Worm (Caenorhabditis elegans) whole organism, L1 larva: ENCODE results near the gene B0281.5.
"Not testable (repeated sequence)": the region's sequence is repeated elsewhere in the genome, so short reads cannot be mapped to it uniquely, and the experiment has no call there.

ENCODE experiments used
- C16A3.4 ChIP-seq: fragments of 150-350 bp; optimal IDR thresholded peaks from 2 replicates; lab custom pipeline; 2014; ENCODE audit warnings: missing biosample characterization, missing genetic modification characterization
- F16B12.6 ChIP-seq: fragments of 150-350 bp; optimal IDR thresholded peaks from 2 replicates; lab custom pipeline; 2014; ENCODE audit warnings: missing biosample characterization, missing genetic modification characterization
- aha-1 ChIP-seq: fragments of 150-350 bp; optimal IDR thresholded peaks from 2 replicates; lab custom pipeline; 2014; ENCODE audit warnings: missing biosample characterization, missing genetic modification characterization
- alr-1 ChIP-seq: fragments of 200-800 bp; sonication (Bioruptor generic); optimal IDR thresholded peaks from 2 replicates; lab custom pipeline; 2018; ENCODE audit warnings: borderline replicate concordance, mild to moderate bottlenecking, missing genetic modification characterization, missing compliant biosample characterization
- aly-2 ChIP-seq: fragments of 150-350 bp; optimal IDR thresholded peaks from 2 replicates; lab custom pipeline; 2014; ENCODE audit warnings: missing biosample characterization, missing genetic modification characterization
- blmp-1 ChIP-seq: fragments of 150-350 bp; optimal IDR thresholded peaks from 2 replicates; lab custom pipeline; 2014; ENCODE audit warnings: missing biosample characterization, missing genetic modification characterization
- ceh-63 ChIP-seq: fragments of 200-800 bp; sonication (Bioruptor generic); optimal IDR thresholded peaks from 2 replicates; lab custom pipeline; 2018; ENCODE audit warnings: mild to moderate bottlenecking, missing genetic modification characterization, missing compliant biosample characterization
- ceh-88 ChIP-seq: fragments of 200-800 bp; sonication (Bioruptor generic); IDR thresholded peaks from 2 replicates; pipeline ENCODE4 v1.3.6; 2022; ENCODE audit warnings: missing genetic modification characterization, missing compliant biosample characterization
- ces-1 ChIP-seq: fragments of 150-350 bp; optimal IDR thresholded peaks from 2 replicates; lab custom pipeline; 2014; ENCODE audit warnings: missing biosample characterization, missing genetic modification reagents, missing genetic modification characterization
- dsc-1 ChIP-seq: sonication (generic microtip); optimal IDR thresholded peaks from 2 replicates; lab custom pipeline; 2016; ENCODE audit warnings: mild to moderate bottlenecking, missing genetic modification characterization, missing compliant biosample characterization
- efl-1 ChIP-seq, 4 experiments: fragments of 150-350 bp; optimal IDR thresholded peaks in 3 of 4; peaks in 1 of 4; 1 replicate in 1 of 4; 2 replicates in 3 of 4; lab custom pipeline; 2014; ENCODE audit warnings: missing biosample characterization in 2 of 4, missing genetic modification characterization in 2 of 4, missing genetic modification reagents in 2 of 4
- efl-3 ChIP-seq: fragments of 200-800 bp; sonication (Bioruptor generic); optimal IDR thresholded peaks from 2 replicates; lab custom pipeline; 2018; ENCODE audit warnings: mild to moderate bottlenecking, missing genetic modification characterization, missing compliant biosample characterization
- elt-2 ChIP-seq: sonication (generic microtip); optimal IDR thresholded peaks from 2 replicates; lab custom pipeline; 2016; ENCODE audit warnings: missing genetic modification characterization, mild to moderate bottlenecking, inconsistent platforms, missing compliant biosample characterization, missing genetic modification reagents
- elt-3 ChIP-seq, 6 experiments: fragments of 150-350 bp in 1 of 6; sonication (generic microtip); optimal IDR thresholded peaks; 2 replicates each; lab custom pipeline; 2017 to 2018; ENCODE audit warnings: missing biosample characterization in 6 of 6, missing genetic modification characterization in 6 of 6, inconsistent platforms in 1 of 6
- ets-5 ChIP-seq: fragments of 200-800 bp; sonication (Bioruptor generic); IDR thresholded peaks from 2 replicates; pipeline ENCODE4 v1.3.6; 2022; ENCODE audit warnings: missing genetic modification characterization, missing compliant biosample characterization
- fos-1 ChIP-seq: fragments of 150-350 bp; optimal IDR thresholded peaks from 2 replicates; lab custom pipeline; 2014; ENCODE audit warnings: missing biosample characterization, missing genetic modification characterization
- grh-1 ChIP-seq: fragments of 200-800 bp; sonication (Bioruptor generic); IDR thresholded peaks from 2 replicates; pipeline ENCODE4 v1.3.6; 2022; ENCODE audit warnings: missing genetic modification reagents, missing genetic modification characterization, missing compliant biosample characterization
- irx-1 ChIP-seq: sonication (generic microtip); optimal IDR thresholded peaks from 2 replicates; lab custom pipeline; 2016; ENCODE audit warnings: missing genetic modification characterization, missing compliant biosample characterization
- isw-1 ChIP-seq: fragments of 200-800 bp; sonication (Bioruptor generic); IDR thresholded peaks from 2 replicates; pipeline ENCODE4 v1.3.6; 2022; ENCODE audit warnings: missing genetic modification characterization, missing compliant biosample characterization
- jun-1 ChIP-seq: fragments of 150-350 bp; optimal IDR thresholded peaks from 2 replicates; lab custom pipeline; 2014; ENCODE audit warnings: missing biosample characterization, missing genetic modification reagents, missing genetic modification characterization
- lin-13 ChIP-seq: fragments of 150-350 bp; optimal IDR thresholded peaks from 2 replicates; lab custom pipeline; 2014; ENCODE audit warnings: missing biosample characterization, missing genetic modification reagents, missing genetic modification characterization
- lin-14 ChIP-seq: fragments of 200-800 bp; sonication (Bioruptor generic); optimal IDR thresholded peaks from 2 replicates; lab custom pipeline; 2018; ENCODE audit warnings: mild to moderate bottlenecking, missing genetic modification characterization, moderate library complexity, missing compliant biosample characterization
- lin-15B ChIP-seq: fragments of 150-350 bp; sonication (generic microtip); optimal IDR thresholded peaks from 3 replicates; lab custom pipeline; 2014; ENCODE audit warnings: missing biosample characterization, missing genetic modification characterization
- lin-35 ChIP-seq, 2 experiments: fragments of 150-350 bp; optimal IDR thresholded peaks; 2 replicates each; lab custom pipeline; 2014; ENCODE audit warnings: missing biosample characterization in 2 of 2, missing genetic modification characterization in 2 of 2, missing genetic modification reagents in 2 of 2
- lin-39 ChIP-seq: fragments of 150-350 bp; optimal IDR thresholded peaks from 2 replicates; lab custom pipeline; 2014; ENCODE audit warnings: missing biosample characterization, missing genetic modification reagents, missing genetic modification characterization
- lsy-2 ChIP-seq, 2 experiments: fragments of 150-350 bp; optimal IDR thresholded peaks; 2 replicates each; lab custom pipeline; 2014; ENCODE audit warnings: missing biosample characterization in 2 of 2, missing genetic modification characterization in 2 of 2
- mef-2 ChIP-seq: fragments of 150-350 bp; optimal IDR thresholded peaks from 2 replicates; lab custom pipeline; 2014; ENCODE audit warnings: missing biosample characterization, missing genetic modification characterization
- nhr-11 ChIP-seq: fragments of 150-350 bp; optimal IDR thresholded peaks from 2 replicates; lab custom pipeline; 2014; ENCODE audit warnings: missing biosample characterization, missing genetic modification characterization
- nhr-19 ChIP-seq: fragments of 200-800 bp; sonication (Bioruptor generic); conservative IDR thresholded peaks from 2 replicates; pipeline ENCODE4 v1.3.6; 2022; ENCODE audit warnings: missing genetic modification characterization, missing compliant biosample characterization
- nhr-28 ChIP-seq: fragments of 150-350 bp; optimal IDR thresholded peaks from 2 replicates; lab custom pipeline; 2014; ENCODE audit warnings: missing biosample characterization, missing genetic modification characterization
- nhr-76 ChIP-seq: sonication (generic microtip); optimal IDR thresholded peaks from 2 replicates; lab custom pipeline; 2017; ENCODE audit warnings: missing biosample characterization, missing genetic modification characterization
- nhr-77 ChIP-seq: fragments of 150-350 bp; optimal IDR thresholded peaks from 2 replicates; lab custom pipeline; 2014; ENCODE audit warnings: missing biosample characterization, missing genetic modification characterization
- nhr-84 ChIP-seq: sonication (generic microtip); optimal IDR thresholded peaks from 2 replicates; lab custom pipeline; 2017; ENCODE audit warnings: missing biosample characterization, missing genetic modification characterization
- pqm-1 ChIP-seq: sonication (generic microtip); optimal IDR thresholded peaks from 3 replicates; lab custom pipeline; 2017; ENCODE audit warnings: missing biosample characterization, missing genetic modification characterization
- snpc-4 ChIP-seq: fragments of 150-350 bp; optimal IDR thresholded peaks from 2 replicates; lab custom pipeline; 2014; ENCODE audit warnings: missing biosample characterization, missing genetic modification characterization
- sox-4 ChIP-seq: sonication (generic microtip); optimal IDR thresholded peaks from 2 replicates; lab custom pipeline; 2016; ENCODE audit warnings: missing genetic modification characterization, missing compliant biosample characterization
- sup-37 ChIP-seq: fragments of 200-800 bp; sonication (Bioruptor generic); optimal IDR thresholded peaks from 2 replicates; lab custom pipeline; 2018; ENCODE audit warnings: mild to moderate bottlenecking, missing genetic modification characterization, missing compliant biosample characterization
- unc-30 ChIP-seq: sonication (generic microtip); optimal IDR thresholded peaks from 2 replicates; lab custom pipeline; 2017; ENCODE audit warnings: missing biosample characterization, missing genetic modification characterization
- unc-62 ChIP-seq: fragments of 150-350 bp; optimal IDR thresholded peaks from 2 replicates; lab custom pipeline; 2014; ENCODE audit warnings: missing biosample characterization, missing genetic modification reagents, missing genetic modification characterization
- xbp-1 ChIP-seq: sonication (generic microtip); optimal IDR thresholded peaks from 2 replicates; lab custom pipeline; 2016; ENCODE audit warnings: missing genetic modification characterization, missing compliant biosample characterization
- zag-1 ChIP-seq: fragments of 150-350 bp; optimal IDR thresholded peaks from 2 replicates; lab custom pipeline; 2014; ENCODE audit warnings: missing biosample characterization, missing genetic modification characterization
- zip-4 ChIP-seq: fragments of 200-800 bp; sonication (Bioruptor generic); optimal IDR thresholded peaks from 2 replicates; lab custom pipeline; 2018; ENCODE audit warnings: mild to moderate bottlenecking, missing genetic modification characterization, moderate library complexity, missing compliant biosample characterization
- ztf-11 ChIP-seq, 2 experiments: sonication (generic microtip); optimal IDR thresholded peaks; 2 replicates each; lab custom pipeline; 2016 to 2017; ENCODE audit warnings: missing genetic modification characterization in 2 of 2, missing biosample characterization in 1 of 2, missing compliant biosample characterization in 1 of 2
- ztf-4 ChIP-seq: fragments of 150-350 bp; optimal IDR thresholded peaks from 2 replicates; lab custom pipeline; 2014; ENCODE audit warnings: missing biosample characterization, missing genetic modification characterization

Gene B0281.5

ce11 chrII:2288798-2289197, 12.0 kb downstream of the B0281.5 start, which contains the start of the genes K09F6.10 and K09F6.13:
Gene K09F6.10 (minus strand): TSS chrII:2288883.
Gene K09F6.13 (plus strand): TSS chrII:2289114.
- TF ChIP-seq ceh-63 (no peak), zip-4 (no peak), ztf-11 (tag; optimal IDR thresholded peaks at IDR 0.05; lab: Kevin White, UChicago) (no peak), ets-5 (GFP tag; lab: Robert Waterston, UW) (0 out of 2 replicates have a peak, but pooled peaks have one; percentile 77), irx-1 (tag; lab: Kevin White, UChicago) (no peak), lin-35 (GFP tag; optimal IDR thresholded peaks at IDR 0.05; lab: Kevin White, UChicago) (no peak), aly-2 (tag; lab: Kevin White, UChicago) (no peak), ces-1 (GFP tag; lab: Kevin White, UChicago) (no peak), unc-30 (tag; lab: Kevin White, UChicago) (no peak), lsy-2 (tag; optimal IDR thresholded peaks at IDR 0.05; lab: Kevin White, UChicago) (no peak), grh-1 (no peak), fos-1 (tag; lab: Kevin White, UChicago) (no peak), dsc-1 (tag; lab: Kevin White, UChicago) (no peak), nhr-84 (no peak), xbp-1 (no peak), zag-1 (tag; lab: Kevin White, UChicago) (no peak), nhr-76 (tag; lab: Kevin White, UChicago) (no peak), lin-14 (peak; percentile 21), nhr-28 (tag; lab: Kevin White, UChicago) (no peak), lin-39 (tag; lab: Kevin White, UChicago) (no peak), efl-3 (GFP tag; lab: Kevin White, UChicago) (no peak), aha-1 (tag; lab: Kevin White, UChicago) (no peak), elt-3 (tag; optimal IDR thresholded peaks at IDR 0.05; lab: Kevin White, UChicago) (no peak), isw-1 (GFP tag; lab: Robert Waterston, UW) (peak; percentile 11; the same call in 1 of the 2 replicates)

ce11 chrII:2284703-2285102, 16.1 kb downstream of the B0281.5 start:
- TF ChIP-seq efl-1 (optimal IDR thresholded peaks at IDR 0.05; lab: Kevin White, UChicago) (no peak), efl-1 (GFP tag; optimal IDR thresholded peaks at IDR 0.05 in 1 of 2; lab: Kevin White, UChicago) (peak in 1 of 2 experiments; percentile 57), zag-1 (tag; lab: Kevin White, UChicago) (no peak), nhr-84 (no peak)
- TF ChIP-seq, all 84 proteins: peak for 1

- TF ChIP-seq fos-1 (tag; lab: Kevin White, UChicago); lin-35 (GFP tag; optimal IDR thresholded peaks at IDR 0.05; lab: Kevin White, UChicago); nhr-11 (tag; lab: Kevin White, UChicago): not testable (repeated sequence)
Measured at ce11 chrII:2282599-2282998, 18.2 kb downstream of the B0281.5 start, which contains the start of gene K09F6.9. Gene K09F6.9 (minus strand): TSS chrII:2282699.

- no peak for TF ChIP-seq ztf-11 (tag; optimal IDR thresholded peaks at IDR 0.05; lab: Kevin White, UChicago)
- no peak for TF ChIP-seq pqm-1 (tag; lab: Kevin White, UChicago)
- TF ChIP-seq snpc-4, result no peak
- no peak for TF ChIP-seq sup-37 (GFP tag; lab: Kevin White, UChicago)
- TF ChIP-seq alr-1 (tag; lab: Kevin White, UChicago), result no peak
- no peak for TF ChIP-seq elt-2 (tag; lab: Kevin White, UChicago)
Measured at ce11 chrII:2279839-2280238, 20.9 kb downstream of the B0281.5 start, which contains the start of gene K09F6.11. Gene K09F6.11 (plus strand): TSS chrII:2280139.

ce11 chrII:2279263-2279662, 21.5 kb downstream of the B0281.5 start, which contains the start of gene K09F6.6:
Gene K09F6.6 (minus strand): TSS chrII:2279305.
- no peak for TF ChIP-seq unc-30 (tag; lab: Kevin White, UChicago)
- TF ChIP-seq unc-62, result no peak
- no peak for TF ChIP-seq ztf-4 (tag; lab: Kevin White, UChicago)
- TF ChIP-seq jun-1 (tag; lab: Kevin White, UChicago), result no peak
- TF ChIP-seq lin-15B (tag; lab: Kevin White, UChicago), result no peak
- TF ChIP-seq ztf-11 (tag; optimal IDR thresholded peaks at IDR 0.05; lab: Kevin White, UChicago), result no peak
- TF ChIP-seq nhr-77 (tag; lab: Kevin White, UChicago), result no peak
- no peak for TF ChIP-seq lin-14
- TF ChIP-seq C16A3.4 (tag; lab: Kevin White, UChicago), result no peak
- TF ChIP-seq lin-13 (GFP tag; lab: Kevin White, UChicago), result no peak
- TF ChIP-seq sox-4 (tag; lab: Kevin White, UChicago), result no peak
- TF ChIP-seq mef-2, result no peak
- TF ChIP-seq nhr-19 (GFP tag; lab: Robert Waterston, UW), result no peak
- no peak for TF ChIP-seq ceh-88
- TF ChIP-seq F16B12.6, result no peak
- no peak for TF ChIP-seq blmp-1 (tag; lab: Kevin White, UChicago)
